Fruit fly (Drosophila melanogaster) whole organism, adult: ENCODE results near the gene CG12662.

Experiments
- CG5204 ChIP-seq: fragments of 200-800 bp; sonication (Bioruptor generic); optimal IDR thresholded peaks from 2 replicates; lab custom pipeline; 2016; ENCODE audit warnings: missing biosample characterization, missing genetic modification characterization
- Crg-1 ChIP-seq: fragments of 200-800 bp; sonication (Bioruptor generic); optimal IDR thresholded peaks from 2 replicates; lab custom pipeline; 2016; ENCODE audit warnings: missing biosample characterization, missing genetic modification characterization
- Mnt ChIP-seq: fragments of 200-800 bp; sonication (Bioruptor generic); optimal IDR thresholded peaks from 2 replicates; lab custom pipeline; 2016; ENCODE audit warnings: missing biosample characterization, mild to moderate bottlenecking, missing genetic modification characterization
- pad ChIP-seq: fragments of 200-800 bp; sonication (Bioruptor generic); optimal IDR thresholded peaks from 3 replicates; lab custom pipeline; 2017; ENCODE audit warnings: missing biosample characterization, missing genetic modification characterization, mild to moderate bottlenecking, moderate library complexity, missing genetic modification reagents
- toe ChIP-seq: fragments of 200-800 bp; sonication (Bioruptor generic); optimal IDR thresholded peaks from 2 replicates; lab custom pipeline; 2016; ENCODE audit warnings: missing biosample characterization, missing genetic modification characterization

DNA sequence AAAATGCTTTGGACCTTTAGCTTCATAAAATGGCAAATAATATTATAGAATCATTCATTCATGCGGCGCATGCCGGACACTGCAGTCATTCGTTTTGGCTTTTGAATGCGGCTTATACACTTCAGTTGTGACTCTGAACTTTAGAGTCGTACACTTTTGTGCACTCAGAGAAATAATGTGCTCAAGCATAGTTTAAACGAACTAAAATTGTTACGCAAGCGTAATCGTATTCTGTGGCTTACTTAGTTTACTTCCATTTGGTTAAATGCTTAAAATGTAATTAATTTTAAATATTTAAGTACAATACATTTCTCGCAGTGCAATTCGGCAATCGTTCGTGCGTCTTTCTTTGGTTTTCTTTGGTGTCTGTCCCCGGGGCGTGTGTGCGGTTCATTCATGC is 20.1 kb upstream of the CG12662 start:
- TF ChIP-seq Crg-1: no peak
- no peak for TF ChIP-seq pad
- TF ChIP-seq Mnt (GFP tag; lab: Kevin White, UChicago): no peak
- TF ChIP-seq CG5204 (GFP tag; lab: Kevin White, UChicago): no peak
- no peak for TF ChIP-seq toe (GFP tag; lab: Kevin White, UChicago)
